Fruit fly (Drosophila melanogaster) whole organism, adult: ENCODE measurements around the gene Hsp67Bc.

Experiments
- CG33017 ChIP-seq: fragments of 200-800 bp; sonication (Bioruptor generic); optimal IDR thresholded peaks from 2 replicates; lab custom pipeline; 2018; ENCODE audit warnings: missing biosample characterization, mild to moderate bottlenecking, missing genetic modification characterization, moderate library complexity
- CG5204 ChIP-seq: fragments of 200-800 bp; sonication (Bioruptor generic); optimal IDR thresholded peaks from 2 replicates; lab custom pipeline; 2016; ENCODE audit warnings: missing biosample characterization, missing genetic modification characterization
- bab1 ChIP-seq: fragments of 200-800 bp; sonication (Bioruptor generic); optimal IDR thresholded peaks from 3 replicates; lab custom pipeline; 2019; ENCODE audit warnings: missing biosample characterization, mild to moderate bottlenecking, missing genetic modification characterization, moderate library complexity

- peak; percentile 65 for TF ChIP-seq bab1 (GFP tag; lab: Kevin White, UChicago)
- no peak for TF ChIP-seq CG33017 (tag; lab: Kevin White, UChicago)
- no peak for TF ChIP-seq CG5204 (GFP tag; lab: Kevin White, UChicago)
These were observed 13.6 kb downstream of the Hsp67Bc start, which contains the start of the genes UGP and Svip for dm6 chr3L:9358713-9359040.
